Worm (Caenorhabditis elegans): ENCODE data around the gene comt-2.

comt-2 gene

ce11 chrV:16460866-16461265, 33.4 kb downstream of the comt-2 start, which contains the start of gene srh-142:
Gene srh-142, minus strand, starts transcription at chrV:16460966.
- TF ChIP-seq tbx-2 (tag; optimal IDR thresholded peaks at IDR 0.05) = no peak
- TF ChIP-seq egl-13 (tag; optimal IDR thresholded peaks at IDR 0.05) = no peak
- TF ChIP-seq unc-86 (tag; optimal IDR thresholded peaks at IDR 0.05) = no peak
- TF ChIP-seq nhr-71 (tag; optimal IDR thresholded peaks at IDR 0.05) = no peak
- TF ChIP-seq snu-23 (GFP tag; optimal IDR thresholded peaks at IDR 0.05) = no peak
- TF ChIP-seq pqm-1 (tag; optimal IDR thresholded peaks at IDR 0.05) = no peak
- no peak for TF ChIP-seq mef-2 (tag; optimal IDR thresholded peaks at IDR 0.05)
- no peak for TF ChIP-seq isw-1 (GFP tag; IDR thresholded peaks at IDR 0.05)

- TF ChIP-seq mdl-1 (tag; optimal IDR thresholded peaks at IDR 0.05) (no peak), ceh-88 (GFP tag; IDR thresholded peaks at IDR 0.05) (no peak), fos-1 (tag; optimal IDR thresholded peaks at IDR 0.05) (no peak), ceh-90 (tag; optimal IDR thresholded peaks at IDR 0.05) (no peak), elt-2 (tag; optimal IDR thresholded peaks at IDR 0.05) (no peak), unc-86 (tag; optimal IDR thresholded peaks at IDR 0.05) (no peak), dpl-1 (GFP tag; optimal IDR thresholded peaks at IDR 0.05) (no peak), hlh-17 (GFP tag; optimal IDR thresholded peaks at IDR 0.05; ENCODE audit: borderline replicate concordance) (no peak), mep-1 (tag; optimal IDR thresholded peaks at IDR 0.05) (no peak), sptf-1 (tag; optimal IDR thresholded peaks at IDR 0.05) (no peak), zip-4 (GFP tag; optimal IDR thresholded peaks at IDR 0.05) (no peak), ces-1 (GFP tag; optimal IDR thresholded peaks at IDR 0.05) (no peak), jun-1 (tag; optimal IDR thresholded peaks at IDR 0.05) (no peak), aly-2 (tag; optimal IDR thresholded peaks at IDR 0.05) (no peak), lin-13 (GFP tag; optimal IDR thresholded peaks at IDR 0.05) (no peak), ceh-63 (GFP tag; optimal IDR thresholded peaks at IDR 0.05) (no peak), lin-35 (GFP tag; optimal IDR thresholded peaks at IDR 0.05) (no peak), ceh-8 (GFP tag; optimal IDR thresholded peaks at IDR 0.05) (no peak), snpc-4 (tag; optimal IDR thresholded peaks at IDR 0.05) (no peak)
Measured at ce11 chrV:16459377-16459776, 34.9 kb downstream of the comt-2 start.

ce11 chrV:16458714-16459113, 35.6 kb downstream of the comt-2 start, which contains the start of gene str-15:
Gene str-15, minus strand, starts transcription at chrV:16458814.
- TF ChIP-seq sup-37 (GFP tag; optimal IDR thresholded peaks at IDR 0.05) (no peak), mep-1 (tag; optimal IDR thresholded peaks at IDR 0.05) (no peak), pag-3 (tag; optimal IDR thresholded peaks at IDR 0.05; ENCODE audit: borderline replicate concordance, insufficient read depth) (no peak), aha-1 (tag; optimal IDR thresholded peaks at IDR 0.05) (no peak), nhr-19 (GFP tag; conservative IDR thresholded peaks at IDR 0.05) (no peak), nhr-237 (tag; optimal IDR thresholded peaks at IDR 0.05) (no peak), ceh-88 (GFP tag; IDR thresholded peaks at IDR 0.05) (no peak), ztf-4 (tag; optimal IDR thresholded peaks at IDR 0.05) (no peak), lin-13 (GFP tag; optimal IDR thresholded peaks at IDR 0.05) (no peak), nhr-76 (tag; optimal IDR thresholded peaks at IDR 0.05) (no peak), ceh-82 (tag; optimal IDR thresholded peaks at IDR 0.05) (no peak), unc-30 (tag; optimal IDR thresholded peaks at IDR 0.05) (no peak), nhr-47 (tag; optimal IDR thresholded peaks at IDR 0.05) (no peak), egl-27 (tag; optimal IDR thresholded peaks at IDR 0.05) (no peak)

- TF ChIP-seq C34B4.2 (tag; optimal IDR thresholded peaks at IDR 0.05) (no peak), pax-3 (tag; optimal IDR thresholded peaks at IDR 0.05) (no peak), grh-1 (GFP tag; IDR thresholded peaks at IDR 0.05) (no peak), nhr-237 (tag; optimal IDR thresholded peaks at IDR 0.05) (no peak), irx-1 (tag; optimal IDR thresholded peaks at IDR 0.05) (no peak)
Measured at ce11 chrV:16455065-16455464, 39.2 kb downstream of the comt-2 start, which contains the start of gene str-14. Gene str-14, minus strand, starts transcription at chrV:16455165.
